Worm (Caenorhabditis elegans) whole organism, L4 larva: ENCODE measurements around the gene ddl-1.

Experiments
- D1046.2 ChIP-seq: fragments of 200-800 bp; sonication (Bioruptor generic); IDR thresholded peaks from 2 replicates; pipeline ENCODE4 v1.3.6; 2022; ENCODE audit warnings: missing genetic modification characterization, missing compliant biosample characterization
- F10B5.3 ChIP-seq: sonication (generic microtip); optimal IDR thresholded peaks from 2 replicates; lab custom pipeline; 2016; ENCODE audit warnings: mild to moderate bottlenecking, missing genetic modification characterization, missing compliant biosample characterization
- F26F4.8 ChIP-seq: fragments of 200-800 bp; sonication (Bioruptor generic); conservative IDR thresholded peaks from 2 replicates; pipeline ENCODE4 v1.3.6; 2022; ENCODE audit warnings: missing genetic modification characterization, missing compliant biosample characterization
- F44E2.7 ChIP-seq: fragments of 200-800 bp; sonication (Bioruptor generic); IDR thresholded peaks from 2 replicates; pipeline ENCODE4 v2.1.2; 2022; ENCODE audit warnings: missing genetic modification characterization, missing compliant biosample characterization
- R02D3.7 ChIP-seq: fragments of 150-350 bp; sonication (generic microtip); optimal IDR thresholded peaks from 3 replicates; lab custom pipeline; 2014; ENCODE audit warnings: missing biosample characterization, missing genetic modification characterization
- Y105C5A.15 ChIP-seq: fragments of 200-800 bp; sonication (Bioruptor generic); IDR thresholded peaks from 2 replicates; pipeline ENCODE4 v1.3.6; 2022; ENCODE audit warnings: missing genetic modification characterization, missing compliant biosample characterization
- aha-1 ChIP-seq: fragments of 150-350 bp; peaks from one replicate; lab custom pipeline; 2014; ENCODE audit warnings: missing biosample characterization, missing genetic modification characterization
- ama-1 ChIP-seq: fragments of 150-350 bp; optimal IDR thresholded peaks from 2 replicates; lab custom pipeline; 2014; ENCODE audit warnings: inconsistent platforms, mixed read lengths
- attf-4 ChIP-seq: sonication (generic microtip); optimal IDR thresholded peaks from 3 replicates; lab custom pipeline; 2017; ENCODE audit warnings: missing biosample characterization, missing genetic modification characterization
- ceh-28 ChIP-seq: fragments of 150-350 bp; optimal IDR thresholded peaks from 2 replicates; lab custom pipeline; 2014; ENCODE audit warnings: missing biosample characterization, missing genetic modification reagents, missing genetic modification characterization
- ceh-32 ChIP-seq: sonication (generic microtip); optimal IDR thresholded peaks from 2 replicates; lab custom pipeline; 2016; ENCODE audit warnings: mild to moderate bottlenecking, missing genetic modification characterization, missing compliant biosample characterization; ENCODE audit not compliant: poor library complexity
- ceh-62 ChIP-seq: sonication (generic microtip); optimal IDR thresholded peaks from 2 replicates; lab custom pipeline; 2017; ENCODE audit warnings: missing biosample characterization, missing genetic modification characterization
- cey-2 ChIP-seq: sonication (generic microtip); optimal IDR thresholded peaks from 3 replicates; lab custom pipeline; 2017; ENCODE audit warnings: missing genetic modification characterization, mild to moderate bottlenecking, missing compliant biosample characterization, antibody characterized with exemption, borderline replicate concordance; ENCODE audit not compliant: insufficient read depth
- daf-12 ChIP-seq: fragments of 150-350 bp; optimal IDR thresholded peaks from 2 replicates; lab custom pipeline; 2014; ENCODE audit warnings: missing biosample characterization, missing genetic modification reagents, missing genetic modification characterization
- dmd-8 ChIP-seq: fragments of 200-800 bp; sonication (Bioruptor generic); IDR thresholded peaks from 2 replicates; pipeline ENCODE4 v1.3.6; 2022; ENCODE audit warnings: missing genetic modification characterization, missing compliant biosample characterization
- dmd-9 ChIP-seq: fragments of 200-800 bp; sonication (Bioruptor generic); IDR thresholded peaks from 2 replicates; pipeline ENCODE4 v1.3.6; 2022; ENCODE audit warnings: missing genetic modification reagents, missing genetic modification characterization, missing compliant biosample characterization
- dve-1 ChIP-seq: sonication (generic microtip); optimal IDR thresholded peaks from 2 replicates; lab custom pipeline; 2017; ENCODE audit warnings: antibody characterized with exemption, mild to moderate bottlenecking, missing genetic modification characterization, missing compliant biosample characterization; ENCODE audit not compliant: insufficient read depth
- egl-27 ChIP-seq: sonication (generic microtip); optimal IDR thresholded peaks from 3 replicates; lab custom pipeline; 2017; ENCODE audit warnings: missing biosample characterization, missing genetic modification reagents, missing genetic modification characterization
- egl-43 ChIP-seq: fragments of 200-800 bp; sonication (Bioruptor generic); IDR thresholded peaks from 2 replicates; pipeline ENCODE4 v1.3.6; 2022; ENCODE audit warnings: missing genetic modification reagents, missing genetic modification characterization, missing compliant biosample characterization
- fos-1 ChIP-seq: fragments of 150-350 bp; optimal IDR thresholded peaks from 2 replicates; lab custom pipeline; 2014; ENCODE audit warnings: missing biosample characterization, missing genetic modification characterization
- hlh-30 ChIP-seq: sonication (generic microtip); optimal IDR thresholded peaks from 2 replicates; lab custom pipeline; 2017; ENCODE audit warnings: antibody characterized with exemption, mild to moderate bottlenecking, missing genetic modification characterization, missing compliant biosample characterization; ENCODE audit not compliant: insufficient read depth
- hmg-1.1 ChIP-seq: fragments of 200-800 bp; sonication (Bioruptor generic); IDR thresholded peaks from 2 replicates; pipeline ENCODE4 v1.3.6; 2022; ENCODE audit warnings: missing genetic modification reagents, missing genetic modification characterization, missing compliant biosample characterization
- jun-1 ChIP-seq: fragments of 150-350 bp; optimal IDR thresholded peaks from 2 replicates; lab custom pipeline; 2014; ENCODE audit warnings: missing biosample characterization, missing genetic modification reagents, missing genetic modification characterization
- lim-7 ChIP-seq: fragments of 200-800 bp; sonication (Bioruptor generic); IDR thresholded peaks from 2 replicates; pipeline ENCODE4 v1.3.6; 2022; ENCODE audit warnings: missing genetic modification characterization, missing compliant biosample characterization
- lin-1 ChIP-seq: fragments of 200-800 bp; sonication (Bioruptor generic); IDR thresholded peaks from 2 replicates; pipeline ENCODE4 v1.3.6; 2022; ENCODE audit warnings: missing genetic modification reagents, missing genetic modification characterization, missing compliant biosample characterization
- lir-3 ChIP-seq: sonication (generic microtip); optimal IDR thresholded peaks from 2 replicates; lab custom pipeline; 2016; ENCODE audit warnings: mild to moderate bottlenecking, missing genetic modification characterization, missing compliant biosample characterization
- lsy-2 ChIP-seq, 2 experiments: fragments of 150-350 bp in 1 of 2; sonication (generic microtip) in 1 of 2; optimal IDR thresholded peaks; 2 replicates each; lab custom pipeline; 2014 to 2017; ENCODE audit warnings: missing biosample characterization in 2 of 2, missing genetic modification characterization in 2 of 2
- madf-5 ChIP-seq, 2 experiments: fragments of 200-800 bp; sonication (Bioruptor generic); IDR thresholded peaks; 2 replicates each; pipeline ENCODE4 v1.3.6; 2022; ENCODE audit warnings: missing compliant biosample characterization in 2 of 2, missing genetic modification characterization in 2 of 2
- mdt-29 ChIP-seq: fragments of 200-800 bp; sonication (Bioruptor generic); IDR thresholded peaks from 2 replicates; pipeline ENCODE4 v1.3.6; 2022; ENCODE audit warnings: missing genetic modification reagents, missing genetic modification characterization, missing compliant biosample characterization
- mxl-2 ChIP-seq: fragments of 200-800 bp; sonication (Bioruptor generic); conservative IDR thresholded peaks from 2 replicates; pipeline ENCODE4 v1.3.6; 2022; ENCODE audit warnings: missing genetic modification reagents, missing genetic modification characterization, missing compliant biosample characterization
- mxl-3 ChIP-seq: fragments of 200-800 bp; sonication (Bioruptor generic); optimal IDR thresholded peaks from 2 replicates; lab custom pipeline; 2018; ENCODE audit warnings: mild to moderate bottlenecking, missing genetic modification characterization, missing compliant biosample characterization
- nhr-10 ChIP-seq: fragments of 150-350 bp; optimal IDR thresholded peaks from 2 replicates; lab custom pipeline; 2014; ENCODE audit warnings: missing biosample characterization, missing genetic modification characterization
- nhr-102 ChIP-seq: sonication (generic microtip); optimal IDR thresholded peaks from 2 replicates; lab custom pipeline; 2016; ENCODE audit warnings: mild to moderate bottlenecking, missing genetic modification characterization, moderate library complexity, missing compliant biosample characterization
- nhr-11 ChIP-seq: fragments of 150-350 bp; optimal IDR thresholded peaks from 2 replicates; lab custom pipeline; 2014; ENCODE audit warnings: missing biosample characterization, missing genetic modification characterization
- nhr-25 ChIP-seq: sonication (generic microtip); optimal IDR thresholded peaks from 2 replicates; lab custom pipeline; 2017; ENCODE audit warnings: missing genetic modification characterization, mild to moderate bottlenecking, missing compliant biosample characterization, antibody characterized with exemption, moderate library complexity, borderline replicate concordance; ENCODE audit not compliant: insufficient read depth
- nhr-28 ChIP-seq: fragments of 150-350 bp; optimal IDR thresholded peaks from 2 replicates; lab custom pipeline; 2014; ENCODE audit warnings: missing biosample characterization, missing genetic modification characterization
- nhr-41 ChIP-seq: fragments of 200-800 bp; sonication (Bioruptor generic); IDR thresholded peaks from 2 replicates; pipeline ENCODE4 v1.3.6; 2022; ENCODE audit warnings: missing genetic modification reagents, missing genetic modification characterization, missing compliant biosample characterization
- nhr-48 ChIP-seq: sonication (generic microtip); optimal IDR thresholded peaks from 2 replicates; lab custom pipeline; 2016; ENCODE audit warnings: mild to moderate bottlenecking, missing genetic modification characterization, missing compliant biosample characterization
- nhr-6 ChIP-seq: fragments of 150-350 bp; optimal IDR thresholded peaks from 2 replicates; lab custom pipeline; 2014; ENCODE audit warnings: missing biosample characterization, missing genetic modification characterization
- pha-4 ChIP-seq, 2 experiments: fragments of 150-350 bp in 1 of 2; fragments of 200-800 bp in 1 of 2; sonication (Bioruptor generic) in 1 of 2; IDR thresholded peaks in 1 of 2; optimal IDR thresholded peaks in 1 of 2; 2 replicates each; pipeline versions ENCODE4 v1.3.6 to Lab custom; 2014 to 2022; ENCODE audit warnings: missing genetic modification characterization in 2 of 2, missing genetic modification reagents in 2 of 2, missing biosample characterization in 1 of 2, missing compliant biosample characterization in 1 of 2
- rbr-2 ChIP-seq: sonication (generic microtip); optimal IDR thresholded peaks from 2 replicates; lab custom pipeline; 2016; ENCODE audit warnings: missing genotype, missing genetic modification characterization, missing compliant biosample characterization
- saeg-2 ChIP-seq: fragments of 200-800 bp; sonication (Bioruptor generic); IDR thresholded peaks from 2 replicates; pipeline ENCODE4 v1.3.6; 2022; ENCODE audit warnings: missing genetic modification reagents, missing genetic modification characterization, missing compliant biosample characterization
- spr-3 ChIP-seq: fragments of 200-800 bp; sonication (Bioruptor generic); optimal IDR thresholded peaks from 2 replicates; lab custom pipeline; 2018; ENCODE audit warnings: mild to moderate bottlenecking, missing genetic modification characterization, missing compliant biosample characterization
- tra-1 ChIP-seq: fragments of 200-800 bp; sonication (Bioruptor generic); IDR thresholded peaks from 2 replicates; pipeline ENCODE4 v1.3.6; 2022; ENCODE audit warnings: missing genetic modification reagents, missing genetic modification characterization, missing compliant biosample characterization
- unc-130 ChIP-seq: sonication (generic microtip); optimal IDR thresholded peaks from 2 replicates; lab custom pipeline; 2016; ENCODE audit warnings: missing genetic modification reagents, missing genetic modification characterization, missing compliant biosample characterization
- zag-1 ChIP-seq: fragments of 150-350 bp; optimal IDR thresholded peaks from 2 replicates; lab custom pipeline; 2014; ENCODE audit warnings: missing biosample characterization, missing genetic modification characterization
- zip-11 ChIP-seq: fragments of 200-800 bp; sonication (Bioruptor generic); IDR thresholded peaks from 2 replicates; pipeline ENCODE4 v1.3.6; 2022; ENCODE audit warnings: missing genetic modification characterization, missing compliant biosample characterization
- zip-2 ChIP-seq: fragments of 150-350 bp; optimal IDR thresholded peaks from 2 replicates; lab custom pipeline; 2014; ENCODE audit warnings: missing biosample characterization, missing genetic modification characterization
- ztf-11 ChIP-seq: fragments of 150-350 bp; optimal IDR thresholded peaks from 2 replicates; lab custom pipeline; 2014; ENCODE audit warnings: missing biosample characterization, missing genetic modification characterization
- ztf-7 ChIP-seq: fragments of 150-350 bp; optimal IDR thresholded peaks from 2 replicates; lab custom pipeline; 2014; ENCODE audit warnings: missing biosample characterization, missing genetic modification characterization

ddl-1 gene

DNA sequence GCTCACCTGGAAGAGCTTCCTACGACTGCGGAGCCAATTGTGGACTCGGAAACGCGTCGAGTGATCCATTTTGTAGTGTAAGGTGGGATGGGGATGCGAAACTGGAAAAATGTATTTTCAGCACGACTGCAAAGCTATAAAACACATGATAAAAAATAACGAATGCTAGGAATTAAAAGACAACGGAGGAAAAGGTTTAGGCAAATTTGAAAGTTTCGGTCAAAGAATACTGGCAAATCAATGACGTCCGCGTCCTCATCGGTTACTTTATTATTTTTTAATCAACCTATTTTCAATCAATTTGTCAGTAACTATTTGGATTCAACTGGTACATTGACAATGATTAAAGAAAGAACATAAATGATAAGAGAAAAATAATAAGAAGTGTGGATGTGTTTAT, 40.4 kb downstream of the ddl-1 start, which contains the start of gene C17G10.7:
C17G10.7 (minus strand) TSS at position 101 of the 400 bp plus-strand sequence.
- TF ChIP-seq nhr-25 (tag; lab: Kevin White, UChicago): no peak
- TF ChIP-seq lsy-2 (tag; optimal IDR thresholded peaks at IDR 0.05; lab: Kevin White, UChicago): no peak
- TF ChIP-seq dve-1 (tag; lab: Kevin White, UChicago): no peak
- no peak for TF ChIP-seq nhr-6
- no peak for TF ChIP-seq dmd-8

DNA sequence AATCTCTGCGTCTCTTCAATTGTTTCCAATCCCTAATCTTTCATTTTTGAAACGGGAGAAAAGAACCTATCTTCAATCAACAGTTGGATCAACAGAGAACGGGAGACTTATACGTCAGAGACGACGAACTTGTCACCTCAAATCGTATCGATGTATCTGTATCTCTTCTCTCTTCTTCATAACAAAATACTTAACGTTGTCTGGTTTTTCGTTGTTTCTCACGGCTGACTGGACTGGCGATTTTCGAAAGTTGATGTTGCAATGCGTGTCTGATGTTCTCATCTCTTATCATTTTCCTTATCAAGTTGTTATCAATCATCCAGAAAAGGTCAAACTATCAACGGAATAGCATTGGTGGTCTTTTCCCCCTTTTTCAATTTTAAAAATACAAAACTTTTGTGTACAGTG, 42.6 kb downstream of the ddl-1 start:
- TF ChIP-seq F26F4.8 (GFP tag; lab: Robert Waterston, UW): no peak
- no peak for TF ChIP-seq zip-11 (GFP tag; lab: Robert Waterston, UW)
- no peak for TF ChIP-seq egl-43 (GFP tag; lab: Robert Waterston, UW)
- TF ChIP-seq nhr-102 (tag; lab: Kevin White, UChicago): no peak
- no peak for TF ChIP-seq ceh-62 (tag; lab: Kevin White, UChicago)
- TF ChIP-seq D1046.2 (GFP tag; lab: Robert Waterston, UW): no peak
- TF ChIP-seq nhr-28 (tag; lab: Kevin White, UChicago): peak; percentile 93
- no peak for TF ChIP-seq lim-7 (GFP tag; lab: Robert Waterston, UW)
- no peak for TF ChIP-seq dmd-8
- no peak for TF ChIP-seq mdt-29 (GFP tag; lab: Robert Waterston, UW)
- TF ChIP-seq nhr-10 (tag; lab: Kevin White, UChicago): peak; percentile 86
- TF ChIP-seq Y105C5A.15 (GFP tag; lab: Robert Waterston, UW): no peak
- no peak for TF ChIP-seq nhr-41 (GFP tag; lab: Robert Waterston, UW)
- TF ChIP-seq madf-5 (GFP tag; IDR thresholded peaks at IDR 0.05; lab: Robert Waterston, UW): no peak
- no peak for TF ChIP-seq attf-4 (tag; lab: Kevin White, UChicago)
- no peak for TF ChIP-seq unc-130 (GFP tag; lab: Kevin White, UChicago)
- TF ChIP-seq lir-3: no peak
- no peak for TF ChIP-seq dmd-9 (GFP tag; lab: Robert Waterston, UW)
- no peak for TF ChIP-seq F44E2.7
- TF ChIP-seq ztf-7 (tag; lab: Kevin White, UChicago): no peak
- TF ChIP-seq aha-1 (tag; lab: Kevin White, UChicago): peak; percentile 98
- TF ChIP-seq daf-12: no peak
- TF ChIP-seq hmg-1.1 (GFP tag; lab: Robert Waterston, UW): no peak
- TF ChIP-seq tra-1: 0 out of 2 replicates have a peak, but pooled peaks have one; percentile 5
- no peak for TF ChIP-seq zip-2
- TF ChIP-seq ama-1: no peak
- TF ChIP-seq jun-1: no peak
- TF ChIP-seq egl-27: no peak
- no peak for TF ChIP-seq pha-4 (GFP tag; IDR thresholded peaks at IDR 0.05; lab: Robert Waterston, UW)
- TF ChIP-seq pha-4 (tag; optimal IDR thresholded peaks at IDR 0.05; lab: Kevin White, UChicago): no peak
- no peak for TF ChIP-seq hlh-30 (tag; lab: Kevin White, UChicago)
- TF ChIP-seq ztf-11 (tag; lab: Kevin White, UChicago): no peak
- no peak for TF ChIP-seq saeg-2 (GFP tag; lab: Robert Waterston, UW)
- peak; percentile 58 for TF ChIP-seq mxl-3 (GFP tag; lab: Kevin White, UChicago)
- TF ChIP-seq zag-1 (tag; lab: Kevin White, UChicago): no peak
- peak; percentile 91 for TF ChIP-seq nhr-48
- no peak for TF ChIP-seq rbr-2 (tag; lab: Kevin White, UChicago)
- TF ChIP-seq spr-3 (GFP tag; lab: Kevin White, UChicago): no peak
- no peak for TF ChIP-seq mxl-2 (GFP tag; lab: Robert Waterston, UW)
- no peak for TF ChIP-seq R02D3.7 (tag; lab: Kevin White, UChicago)
- TF ChIP-seq fos-1: no peak
- no peak for TF ChIP-seq F10B5.3 (tag; lab: Kevin White, UChicago)
- TF ChIP-seq nhr-11 (tag; lab: Kevin White, UChicago): no peak
- TF ChIP-seq lin-1: no peak
- TF ChIP-seq cey-2 (tag; lab: Kevin White, UChicago): peak; percentile 41
- TF ChIP-seq ceh-28 (tag; lab: Kevin White, UChicago): peak; percentile 21
- no peak for TF ChIP-seq ceh-32
